Fruit fly (Drosophila melanogaster): ENCODE measurements around the gene CG5199.
"Not testable (repeated sequence)": the region's sequence is repeated elsewhere in the genome, so short reads cannot be mapped to it uniquely, and the experiment has no call there.

The CG5199 gene

dm6 chr3L:20452813-20453682, at the start of gene CG5199 (continued):
- TF ChIP-seq jumu (GFP tag; optimal IDR thresholded peaks at IDR 0.05), result no peak
- TF ChIP-seq Sox100B (GFP tag; optimal IDR thresholded peaks at IDR 0.05), result peak; percentile 69
- no peak for TF ChIP-seq Dad (GFP tag; optimal IDR thresholded peaks at IDR 0.05)
- TF ChIP-seq Med (GFP tag), result peak; percentile 56
- TF ChIP-seq lov (optimal IDR thresholded peaks at IDR 0.05), result no peak
- no peak for TF ChIP-seq lov (GFP tag; IDR thresholded peaks at IDR 0.05)
- peak; percentile 26; the same call in 1 of the 2 replicates for TF ChIP-seq Dref (GFP tag; IDR thresholded peaks at IDR 0.05)
- TF ChIP-seq CG8478 (optimal IDR thresholded peaks at IDR 0.05), result no peak
- TF ChIP-seq tin (GFP tag; optimal IDR thresholded peaks at IDR 0.05), result peak; percentile 79
- TF ChIP-seq HLH3B (GFP tag; IDR thresholded peaks at IDR 0.05), result peak; percentile 42; the same call in 1 of the 2 replicates
- peak; percentile 10 for TF ChIP-seq lilli (GFP tag; optimal IDR thresholded peaks at IDR 0.05)
- TF ChIP-seq sim (GFP tag; IDR thresholded peaks at IDR 0.05), result no peak
- TF ChIP-seq CG6765 (GFP tag; optimal IDR thresholded peaks at IDR 0.05), result peak; percentile 58
- TF ChIP-seq CG2202 (tag; optimal IDR thresholded peaks at IDR 0.05), result peak; percentile 10

dm6 chr3L:20499536-20499935, 46.9 kb upstream of the CG5199 start, which contains the start of gene CG18281:
TSS of gene CG18281 (plus strand) at chr3L:20499836.
- not testable (repeated sequence) for TF ChIP-seq Neu2 (GFP tag; optimal IDR thresholded peaks at IDR 0.05; ENCODE audit: borderline replicate concordance); stc (GFP tag; IDR thresholded peaks at IDR 0.05); CG10321 (GFP tag; IDR thresholded peaks at IDR 0.05)

- 0 out of 3 replicates have a peak, but pooled peaks have one; percentile 24 for TF ChIP-seq CG6791 (GFP tag; IDR thresholded peaks at IDR 0.05; ENCODE audit: partially characterized antibody)
- no peak for TF ChIP-seq org-1 (GFP tag; optimal IDR thresholded peaks at IDR 0.05)
- TF ChIP-seq Hsf (GFP tag; optimal IDR thresholded peaks at IDR 0.05), result no peak
- 0 out of 2 replicates have a peak, but pooled peaks have one; percentile 19 for TF ChIP-seq gt (GFP tag; IDR thresholded peaks at IDR 0.05)
- no peak for TF ChIP-seq Mad (GFP tag; optimal IDR thresholded peaks at IDR 0.05)
- TF ChIP-seq amos (GFP tag; IDR thresholded peaks at IDR 0.05; ENCODE audit: partially characterized antibody), result 0 out of 2 replicates have a peak, but pooled peaks have one; percentile 19
- no peak for TF ChIP-seq luna (GFP tag; optimal IDR thresholded peaks at IDR 0.05)
- peak; percentile 24; the same call in 1 of the 2 replicates for TF ChIP-seq stc (GFP tag; IDR thresholded peaks at IDR 0.05)
- TF ChIP-seq CG31388 (GFP tag; optimal IDR thresholded peaks at IDR 0.05), result no peak
- TF ChIP-seq otp (GFP tag; IDR thresholded peaks at IDR 0.05), result 0 out of 3 replicates have a peak, but pooled peaks have one; percentile 30
- peak; percentile 80 for TF ChIP-seq CG10979 (tag; optimal IDR thresholded peaks at IDR 0.05)
- peak; percentile 1 for TF ChIP-seq Med (GFP tag)
- no peak for TF ChIP-seq CG17912 (GFP tag; optimal IDR thresholded peaks at IDR 0.05)
- no peak for TF ChIP-seq CG14050 (GFP tag; IDR thresholded peaks at IDR 0.05)
- TF ChIP-seq CG3281 (GFP tag; optimal IDR thresholded peaks at IDR 0.05), result no peak
- TF ChIP-seq CG3065 (GFP tag; optimal IDR thresholded peaks at IDR 0.05), result peak; percentile 60
- TF ChIP-seq cas (GFP tag; IDR thresholded peaks at IDR 0.05), result no peak
- TF ChIP-seq Opbp (GFP tag; IDR thresholded peaks at IDR 0.05; ENCODE audit: partially characterized antibody), result 0 out of 3 replicates have a peak, but pooled peaks have one; percentile 16
- TF ChIP-seq hbn (GFP tag; IDR thresholded peaks at IDR 0.05; ENCODE audit: partially characterized antibody), result no peak
- TF ChIP-seq CTCF (GFP tag; optimal IDR thresholded peaks at IDR 0.05), result peak; percentile 87
- no peak for TF ChIP-seq CG4404 (GFP tag; IDR thresholded peaks at IDR 0.05)
- TF ChIP-seq CG32532 (GFP tag; IDR thresholded peaks at IDR 0.05), result 0 out of 2 replicates have a peak, but pooled peaks have one; percentile 5
- TF ChIP-seq Dip3 (GFP tag; optimal IDR thresholded peaks at IDR 0.05), result no peak
These were observed 45.5 kb upstream of the CG5199 start for dm6 chr3L:20498204-20498603.
